Fruit fly (Drosophila melanogaster) whole organism, pupa: ENCODE data around the gene CG31928.

ENCODE experiments used
- CG10348 ChIP-seq: fragments of 200-800 bp; sonication (Bioruptor generic); IDR thresholded peaks from 2 replicates; pipeline ENCODE4 v1.3.6; 2022; ENCODE audit warnings: missing biosample characterization, missing genetic modification characterization
- CG14655 ChIP-seq: fragments of 200-800 bp; sonication (Bioruptor generic); optimal IDR thresholded peaks from 3 replicates; lab custom pipeline; 2017; ENCODE audit warnings: mild to moderate bottlenecking, missing biosample characterization, missing genetic modification reagents, missing genetic modification characterization
- CG17806 ChIP-seq: fragments of 200-800 bp; sonication (Bioruptor generic); optimal IDR thresholded peaks from 2 replicates; lab custom pipeline; 2018; ENCODE audit warnings: missing biosample characterization, mild to moderate bottlenecking, missing genetic modification characterization, moderate library complexity
- CG8159 ChIP-seq: fragments of 200-800 bp; sonication (Bioruptor generic); optimal IDR thresholded peaks from 3 replicates; lab custom pipeline; 2018; ENCODE audit warnings: missing biosample characterization, mild to moderate bottlenecking, missing genetic modification characterization, moderate library complexity
- CG9948 ChIP-seq: fragments of 200-800 bp; sonication (Bioruptor generic); optimal IDR thresholded peaks from 2 replicates; lab custom pipeline; 2018; ENCODE audit warnings: missing biosample characterization, mild to moderate bottlenecking, missing genetic modification characterization, moderate library complexity
- D1 ChIP-seq: fragments of 200-800 bp; sonication (Bioruptor generic); optimal IDR thresholded peaks from 2 replicates; lab custom pipeline; 2018; ENCODE audit warnings: missing biosample characterization, mild to moderate bottlenecking, missing genetic modification characterization, moderate library complexity
- Ets98B ChIP-seq: fragments of 200-800 bp; sonication (Bioruptor generic); IDR thresholded peaks from 2 replicates; pipeline ENCODE4 v1.3.6; 2022; ENCODE audit warnings: missing biosample characterization, missing genetic modification characterization
- Pif1A ChIP-seq: fragments of 200-800 bp; sonication (Bioruptor generic); optimal IDR thresholded peaks from 3 replicates; lab custom pipeline; 2016; ENCODE audit warnings: missing biosample characterization, missing genetic modification characterization
- Snoo ChIP-seq: fragments of 200-800 bp; sonication (Bioruptor generic); optimal IDR thresholded peaks from 3 replicates; lab custom pipeline; 2017; ENCODE audit warnings: missing biosample characterization, mild to moderate bottlenecking, missing genetic modification characterization, inconsistent platforms
- fd96Ca ChIP-seq: fragments of 200-800 bp; sonication (Bioruptor generic); IDR thresholded peaks from 3 replicates; pipeline ENCODE4 v1.3.6; 2022; ENCODE audit warnings: missing biosample characterization, missing genetic modification characterization
- rn ChIP-seq: fragments of 200-800 bp; sonication (Bioruptor generic); IDR thresholded peaks from 2 replicates; pipeline ENCODE4 v1.3.6; 2022; ENCODE audit warnings: missing biosample characterization, missing genetic modification characterization

- no peak for TF ChIP-seq rn (GFP tag; lab: Robert Waterston, UW)
- no peak for TF ChIP-seq CG8159 (tag; lab: Kevin White, UChicago)
- no peak for TF ChIP-seq CG14655 (GFP tag; lab: Kevin White, UChicago)
- TF ChIP-seq Snoo (tag; lab: Kevin White, UChicago), result no peak
- TF ChIP-seq CG9948 (tag; lab: Kevin White, UChicago), result no peak
- TF ChIP-seq CG17806 (tag; lab: Kevin White, UChicago), result no peak
- no peak for TF ChIP-seq D1
- TF ChIP-seq Ets98B, result no peak
- TF ChIP-seq CG10348, result no peak
- no peak for TF ChIP-seq fd96Ca (GFP tag; lab: Robert Waterston, UW)
- TF ChIP-seq Pif1A (GFP tag; lab: Kevin White, UChicago), result no peak
Observed at dm6 chr2L:1517378-1517777, 25.3 kb downstream of the CG31928 start, which contains the start of gene CG18132.
